Fruit fly (Drosophila melanogaster): ENCODE measurements around the gene CG1421.
A peak's percentile ranks its signal among the peaks of the same experiment; 100 is the strongest.

- peak; percentile 72 for TF ChIP-seq woc (GFP tag; optimal IDR thresholded peaks at IDR 0.05)
- no peak for TF ChIP-seq Hr78 (GFP tag; optimal IDR thresholded peaks at IDR 0.05)
- no peak for TF ChIP-seq Myc (optimal IDR thresholded peaks at IDR 0.05)
- peak; percentile 43 for TF ChIP-seq OdsH (GFP tag; optimal IDR thresholded peaks at IDR 0.05)
- no peak for TF ChIP-seq Rel (GFP tag; optimal IDR thresholded peaks at IDR 0.05)
- TF ChIP-seq Rel (tag; optimal IDR thresholded peaks at IDR 0.05): no peak
- TF ChIP-seq Dfd (GFP tag; optimal IDR thresholded peaks at IDR 0.05): no peak
Observed at dm6 chr2L:21881504-21882124, 21.2 kb upstream of the CG1421 start.

Measured in whole organism, wandering third instar larva.